Fruit fly (Drosophila melanogaster): ENCODE data around the gene toc.

- TF ChIP-seq tai (GFP tag; optimal IDR thresholded peaks at IDR 0.05) (no peak), Sp1 (GFP tag; optimal IDR thresholded peaks at IDR 0.05) (no peak), ey (GFP tag; optimal IDR thresholded peaks at IDR 0.05) (no peak), fru (GFP tag; optimal IDR thresholded peaks at IDR 0.05) (no peak), Mio (GFP tag; optimal IDR thresholded peaks at IDR 0.05) (no peak), pan (optimal IDR thresholded peaks at IDR 0.05) (no peak), Hr78 (GFP tag; optimal IDR thresholded peaks at IDR 0.05) (no peak), Jra (GFP tag; optimal IDR thresholded peaks at IDR 0.05) (no peak)
Observed at dm6 chr2L:3188875-3189274, 44.3 kb upstream of the toc start.

All from whole organism, wandering third instar larva.